Fruit fly (Drosophila melanogaster) whole organism, embryonic: ENCODE measurements around the gene CAH7.

ENCODE experiments used
- Adf1 ChIP-seq: fragments of 200-800 bp; sonication (Bioruptor generic); IDR thresholded peaks from 2 replicates; pipeline ENCODE4 v1.3.6; 2022; ENCODE audit warnings: missing biosample characterization, missing genetic modification characterization
- Aef1 ChIP-seq: fragments of 200-800 bp; sonication (Bioruptor generic); IDR thresholded peaks from 3 replicates; pipeline ENCODE4 v1.3.6; 2022; ENCODE audit warnings: missing biosample characterization, missing genetic modification characterization
- Atf-2 ChIP-seq: fragments of 200-800 bp; sonication (Bioruptor generic); optimal IDR thresholded peaks from 2 replicates; lab custom pipeline; 2016; ENCODE audit warnings: missing biosample characterization, missing genetic modification characterization
- B-H2 ChIP-seq: fragments of 200-800 bp; sonication (Bioruptor generic); optimal IDR thresholded peaks from 2 replicates; lab custom pipeline; 2018; ENCODE audit warnings: missing biosample characterization, mild to moderate bottlenecking, missing genetic modification characterization
- CG10462 ChIP-seq: fragments of 200-800 bp; sonication (Bioruptor generic); optimal IDR thresholded peaks from 2 replicates; lab custom pipeline; 2016; ENCODE audit warnings: missing biosample characterization, missing genetic modification characterization
- CG11456 ChIP-seq: fragments of 200-800 bp; sonication (Bioruptor generic); IDR thresholded peaks from 3 replicates; pipeline ENCODE4 v1.3.6; 2022; ENCODE audit warnings: missing biosample characterization, missing genetic modification characterization
- CG11723 ChIP-seq: fragments of 200-800 bp; sonication (Bioruptor generic); optimal IDR thresholded peaks from 2 replicates; lab custom pipeline; 2017; ENCODE audit warnings: missing biosample characterization, mild to moderate bottlenecking, missing genetic modification characterization
- CG14050 ChIP-seq: fragments of 200-800 bp; sonication (Bioruptor generic); IDR thresholded peaks from 3 replicates; pipeline ENCODE4 v1.3.6; 2022; ENCODE audit warnings: missing biosample characterization, missing genetic modification characterization
- CG14710 ChIP-seq: fragments of 200-800 bp; sonication (Bioruptor generic); optimal IDR thresholded peaks from 3 replicates; lab custom pipeline; 2019; ENCODE audit warnings: missing biosample characterization, mild to moderate bottlenecking, missing genetic modification characterization, moderate library complexity
- CG15601 ChIP-seq: fragments of 200-800 bp; sonication (Bioruptor generic); optimal IDR thresholded peaks from 3 replicates; lab custom pipeline; 2019; ENCODE audit warnings: missing biosample characterization, mild to moderate bottlenecking, missing genetic modification characterization, moderate library complexity
- CG17385 ChIP-seq: fragments of 200-800 bp; sonication (Bioruptor generic); optimal IDR thresholded peaks from 3 replicates; lab custom pipeline; 2018; ENCODE audit warnings: missing biosample characterization, mild to moderate bottlenecking, missing genetic modification characterization
- CG2202 ChIP-seq: fragments of 200-800 bp; sonication (Bioruptor generic); optimal IDR thresholded peaks from 2 replicates; lab custom pipeline; 2018; ENCODE audit warnings: missing biosample characterization, mild to moderate bottlenecking, missing genetic modification characterization
- CG6689 ChIP-seq: fragments of 200-800 bp; sonication (Bioruptor generic); IDR thresholded peaks from 2 replicates; pipeline ENCODE4 v1.3.6; 2022; ENCODE audit warnings: missing biosample characterization, missing genetic modification characterization
- CG7928 ChIP-seq: fragments of 200-800 bp; sonication (Bioruptor generic); optimal IDR thresholded peaks from 2 replicates; lab custom pipeline; 2017; ENCODE audit warnings: missing biosample characterization, mild to moderate bottlenecking, missing genetic modification characterization
- CG8290 ChIP-seq, 3 experiments: fragments of 200-800 bp; sonication (Bioruptor generic); optimal IDR thresholded peaks; 2 replicates each; lab custom pipeline; 2016 to 2019; ENCODE audit warnings: missing biosample characterization in 3 of 3, missing genetic modification characterization in 3 of 3, mild to moderate bottlenecking in 2 of 3, moderate library complexity in 1 of 3
- CG8944 ChIP-seq: fragments of 200-800 bp; sonication (Bioruptor generic); optimal IDR thresholded peaks from 3 replicates; lab custom pipeline; 2016; ENCODE audit warnings: missing biosample characterization, missing genetic modification characterization
- CG9797 ChIP-seq: fragments of 200-800 bp; sonication (Bioruptor generic); optimal IDR thresholded peaks from 3 replicates; lab custom pipeline; 2018; ENCODE audit warnings: missing biosample characterization, mild to moderate bottlenecking, missing genetic modification characterization
- Ets65A ChIP-seq: fragments of 200-800 bp; sonication (Bioruptor generic); peaks from one replicate; lab custom pipeline; 2016; ENCODE audit warnings: missing biosample characterization, missing genetic modification characterization
- Gug ChIP-seq: fragments of 200-800 bp; sonication (Bioruptor generic); IDR thresholded peaks from 4 replicates; pipeline ENCODE4 v1.3.6; 2022; ENCODE audit warnings: missing biosample characterization, missing genetic modification characterization
- Lhr ChIP-seq: fragments of 200-800 bp; sonication (Bioruptor generic); optimal IDR thresholded peaks from 3 replicates; lab custom pipeline; 2017; ENCODE audit warnings: mild to moderate bottlenecking, missing biosample characterization, missing genetic modification reagents, missing genetic modification characterization
- MBD-R2 ChIP-seq: fragments of 200-800 bp; sonication (Bioruptor generic); IDR thresholded peaks from 2 replicates; pipeline ENCODE4 v1.3.6; 2022; ENCODE audit warnings: missing biosample characterization, missing genetic modification characterization
- Med ChIP-seq: fragments of 200-800 bp; sonication (Bioruptor generic); peaks from one replicate; lab custom pipeline; 2016; ENCODE audit warnings: missing biosample characterization, missing genetic modification characterization, mild to moderate bottlenecking, inconsistent platforms, moderate library complexity
- Nf-YA ChIP-seq: fragments of 200-800 bp; sonication (Bioruptor generic); IDR thresholded peaks from 2 replicates; pipeline ENCODE4 v1.3.6; 2022; ENCODE audit warnings: missing biosample characterization, missing genetic modification characterization
- Oaz ChIP-seq: fragments of 200-800 bp; sonication (Bioruptor generic); IDR thresholded peaks from 2 replicates; pipeline ENCODE4 v1.3.6; 2022; ENCODE audit warnings: missing biosample characterization, missing genetic modification characterization
- Pdp1 ChIP-seq, 2 experiments: fragments of 200-800 bp; sonication (Bioruptor generic); optimal IDR thresholded peaks; 3 replicates each; lab custom pipeline; 2016; ENCODE audit warnings: missing biosample characterization in 2 of 2, missing genetic modification characterization in 2 of 2, mild to moderate bottlenecking in 1 of 2, moderate library complexity in 1 of 2
- Rx ChIP-seq: fragments of 200-800 bp; sonication (Bioruptor generic); IDR thresholded peaks from 2 replicates; pipeline ENCODE4 v1.3.6; 2022; ENCODE audit warnings: missing biosample characterization, missing genetic modification characterization
- Sry-β ChIP-seq: fragments of 200-800 bp; sonication (Bioruptor generic); optimal IDR thresholded peaks from 2 replicates; lab custom pipeline; 2018; ENCODE audit warnings: missing biosample characterization, mild to moderate bottlenecking, missing genetic modification characterization, moderate library complexity
- Trl ChIP-seq, 3 experiments: fragments of >200 bp in 2 of 3; fragments of 200-800 bp in 1 of 3; sonication (Bioruptor generic) in 1 of 3; optimal IDR thresholded peaks; 2 replicates in 1 of 3; 3 replicates in 2 of 3; lab custom pipeline; 2016 to 2017; ENCODE audit warnings: missing biosample characterization in 1 of 3, missing genetic modification characterization in 1 of 3
- cato ChIP-seq: fragments of 200-800 bp; sonication (Bioruptor generic); optimal IDR thresholded peaks from 2 replicates; lab custom pipeline; 2016; ENCODE audit warnings: missing biosample characterization, missing genetic modification characterization, borderline replicate concordance
- chinmo ChIP-seq: fragments of 200-800 bp; sonication (Bioruptor generic); IDR thresholded peaks from 4 replicates; pipeline ENCODE4 v1.3.6; 2022; ENCODE audit warnings: missing biosample characterization, missing genetic modification characterization; ENCODE audit not compliant: partially characterized antibody
- cwo ChIP-seq: fragments of 200-800 bp; sonication (Bioruptor generic); optimal IDR thresholded peaks from 3 replicates; lab custom pipeline; 2017; ENCODE audit warnings: missing biosample characterization, missing genetic modification characterization, mild to moderate bottlenecking, moderate library complexity, missing genetic modification reagents
- ewg ChIP-seq: fragments of 200-800 bp; sonication (Bioruptor generic); optimal IDR thresholded peaks from 3 replicates; lab custom pipeline; 2017; ENCODE audit warnings: mild to moderate bottlenecking, missing biosample characterization, missing genetic modification reagents, missing genetic modification characterization
- grn ChIP-seq: fragments of 200-800 bp; sonication (Bioruptor generic); optimal IDR thresholded peaks from 3 replicates; lab custom pipeline; 2017; ENCODE audit warnings: missing biosample characterization, missing genetic modification characterization
- klu ChIP-seq: fragments of 200-800 bp; sonication (Bioruptor generic); IDR thresholded peaks from 2 replicates; pipeline ENCODE4 v1.3.6; 2022; ENCODE audit warnings: missing biosample characterization, missing genetic modification characterization
- maf-S ChIP-seq: fragments of 200-800 bp; sonication (Bioruptor generic); optimal IDR thresholded peaks from 2 replicates; lab custom pipeline; 2016; ENCODE audit warnings: missing biosample characterization, missing genetic modification characterization
- peb ChIP-seq: fragments of 200-800 bp; sonication (Bioruptor generic); IDR thresholded peaks from 2 replicates; pipeline ENCODE4 v1.3.6; 2022; ENCODE audit warnings: missing biosample characterization, missing genetic modification characterization
- pho ChIP-seq: fragments of 200-800 bp; sonication (Bioruptor generic); optimal IDR thresholded peaks from 2 replicates; lab custom pipeline; 2016; ENCODE audit warnings: missing biosample characterization, missing genetic modification characterization
- ro ChIP-seq: fragments of 200-800 bp; sonication (Bioruptor generic); IDR thresholded peaks from 2 replicates; pipeline ENCODE4 v1.3.6; 2022; ENCODE audit warnings: missing biosample characterization, missing genetic modification characterization
- sc ChIP-seq, 3 experiments: fragments of >200 bp in 2 of 3; fragments of 200-800 bp in 1 of 3; sonication (Bioruptor generic) in 1 of 3; optimal IDR thresholded peaks; 2 replicates in 2 of 3; 3 replicates in 1 of 3; lab custom pipeline; 2017; ENCODE audit warnings: mild to moderate bottlenecking in 1 of 3, missing biosample characterization in 1 of 3, missing genetic modification characterization in 1 of 3, missing genetic modification reagents in 1 of 3
- tup ChIP-seq: fragments of 200-800 bp; sonication (Bioruptor generic); optimal IDR thresholded peaks from 2 replicates; lab custom pipeline; 2016; ENCODE audit warnings: missing biosample characterization, mild to moderate bottlenecking, missing genetic modification characterization, moderate library complexity

CAH7 gene

dm6 chr3R:10139649-10140598 is 27.9 kb downstream of the CAH7 start, which contains the start of gene tws (continued):
- TF ChIP-seq maf-S (GFP tag; lab: Kevin White, UChicago): peak; percentile 24

- TF ChIP-seq klu (GFP tag; lab: Robert Waterston, UW) (0 out of 2 replicates have a peak, but pooled peaks have one; percentile 19), Ets65A (GFP tag; lab: Kevin White, UChicago) (peak; percentile 18), ro (GFP tag; lab: Robert Waterston, UW) (no peak), Med (GFP tag; lab: Kevin White, UChicago) (peak; percentile 7), cato (GFP tag; lab: Kevin White, UChicago) (no peak), CG11456 (no peak)
Observed at dm6 chr3R:10142770-10143169, 30.7 kb downstream of the CAH7 start, which contains the start of gene CG42759. TSS of gene CG42759 (plus strand) at chr3R:10143070.

dm6 chr3R:10144103-10144998 is 32.3 kb downstream of the CAH7 start, which contains the start of the genes TAF1B and Invadolysin:
TSS of gene TAF1B (minus strand) at chr3R:10144184.
TSS of gene Invadolysin (plus strand) at chr3R:10144668.
- TF ChIP-seq tup (no peak), grn (GFP tag; lab: Kevin White, UChicago) (peak; percentile 65), CG7928 (GFP tag; lab: Kevin White, UChicago) (peak; percentile 17), pho (GFP tag; lab: Kevin White, UChicago) (no peak), klu (GFP tag; lab: Robert Waterston, UW) (no peak; the same call in 1 of the 2 replicates), Gug (peak; percentile 62; the same call in 1 of the 4 replicates), CG8290 (GFP tag; optimal IDR thresholded peaks at IDR 0.05; lab: Kevin White, UChicago) (peak; percentile 57), CG8290 (tag; optimal IDR thresholded peaks at IDR 0.05; lab: Kevin White, UChicago) (peak in 1 of 2 experiments; percentile 76), CG6689 (GFP tag; lab: Robert Waterston, UW) (no peak), MBD-R2 (peak; percentile 54), Rx (no peak), ewg (no peak), Aef1 (GFP tag; lab: Robert Waterston, UW) (0 out of 3 replicates have a peak, but pooled peaks have one; percentile 34), CG10462 (peak; percentile 18), Nf-YA (no peak), Oaz (no peak), peb (GFP tag; lab: Robert Waterston, UW) (no peak), CG8944 (GFP tag; lab: Kevin White, UChicago) (no peak), Atf-2 (no peak), Pdp1 (GFP tag; optimal IDR thresholded peaks at IDR 0.05; lab: Kevin White, UChicago) (peak; percentile 36 to 75), Adf1 (GFP tag; lab: Robert Waterston, UW) (0 out of 2 replicates have a peak, but pooled peaks have one; percentile 5), CG14710 (tag; lab: Kevin White, UChicago) (peak; percentile 84), B-H2 (GFP tag; lab: Kevin White, UChicago) (peak; percentile 41), sc (optimal IDR thresholded peaks at IDR 0.05; lab: Kevin White, UChicago) (no peak), sc (GFP tag; optimal IDR thresholded peaks at IDR 0.05; lab: Kevin White, UChicago) (no peak), cwo (GFP tag; lab: Kevin White, UChicago) (no peak), CG14050 (GFP tag; lab: Robert Waterston, UW) (no peak; the same call in 2 of the 3 replicates), CG2202 (tag; lab: Kevin White, UChicago) (no peak), chinmo (peak; percentile 92; the same call in 3 of the 4 replicates), CG9797 (peak; percentile 96), Trl (optimal IDR thresholded peaks at IDR 0.05; lab: Kevin White, UChicago) (no peak), Trl (GFP tag; optimal IDR thresholded peaks at IDR 0.05; lab: Kevin White, UChicago) (no peak), Sry-β (GFP tag; lab: Kevin White, UChicago) (peak; percentile 48), Lhr (peak; percentile 87), CG17385 (GFP tag; lab: Kevin White, UChicago) (peak; percentile 12), CG15601 (tag; lab: Kevin White, UChicago) (peak; percentile 49), CG11723 (GFP tag; lab: Kevin White, UChicago) (no peak)
